Worm (Caenorhabditis elegans): Measurements from ENCODE around the gene smi-1.

DNA sequence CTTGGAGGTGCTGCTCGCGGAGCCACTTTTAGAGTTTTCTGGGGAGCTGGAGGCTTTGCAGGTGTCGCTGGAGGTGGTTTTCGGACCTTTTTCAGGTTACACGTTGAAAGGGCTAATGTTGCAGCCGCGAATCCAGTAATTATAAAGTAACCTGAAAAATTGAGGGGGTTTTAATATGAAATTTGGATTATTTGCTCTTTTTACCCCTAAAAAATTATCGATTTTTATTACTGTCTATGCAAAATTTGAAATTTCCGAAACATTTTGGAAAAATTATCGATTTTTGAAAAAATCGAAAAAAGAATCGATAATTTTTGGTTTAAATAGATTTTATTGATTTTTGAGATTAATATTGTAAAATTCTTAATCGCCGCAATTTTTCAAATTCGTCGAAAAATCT, 15.2 kb downstream of the smi-1 start:
- TF ChIP-seq mep-1 (tag; optimal IDR thresholded peaks at IDR 0.05) (no peak), nhr-12 (tag; optimal IDR thresholded peaks at IDR 0.05) (no peak), lsy-2 (tag; optimal IDR thresholded peaks at IDR 0.05) (no peak), nhr-237 (tag; optimal IDR thresholded peaks at IDR 0.05) (no peak), unc-39 (tag; optimal IDR thresholded peaks at IDR 0.05) (no peak), ces-1 (GFP tag; optimal IDR thresholded peaks at IDR 0.05) (no peak), cnd-1 (tag; optimal IDR thresholded peaks at IDR 0.05) (no peak), nhr-28 (tag; optimal IDR thresholded peaks at IDR 0.05) (no peak), snpc-4 (tag; optimal IDR thresholded peaks at IDR 0.05) (no peak), pha-4 (tag; optimal IDR thresholded peaks at IDR 0.05) (no peak), lin-13 (tag; optimal IDR thresholded peaks at IDR 0.05) (no peak)
